Worm (Caenorhabditis elegans) whole organism, late embryonic: ENCODE results near the gene srw-137.

Experiments used
- gmeb-2 ChIP-seq: sonication (generic microtip); optimal IDR thresholded peaks from 2 replicates; lab custom pipeline; 2016; ENCODE audit warnings: missing genetic modification characterization, inconsistent platforms, missing compliant biosample characterization
- ztf-16 ChIP-seq: sonication (generic microtip); optimal IDR thresholded peaks from 2 replicates; lab custom pipeline; 2017; ENCODE audit warnings: missing genetic modification characterization, missing compliant biosample characterization

DNA sequence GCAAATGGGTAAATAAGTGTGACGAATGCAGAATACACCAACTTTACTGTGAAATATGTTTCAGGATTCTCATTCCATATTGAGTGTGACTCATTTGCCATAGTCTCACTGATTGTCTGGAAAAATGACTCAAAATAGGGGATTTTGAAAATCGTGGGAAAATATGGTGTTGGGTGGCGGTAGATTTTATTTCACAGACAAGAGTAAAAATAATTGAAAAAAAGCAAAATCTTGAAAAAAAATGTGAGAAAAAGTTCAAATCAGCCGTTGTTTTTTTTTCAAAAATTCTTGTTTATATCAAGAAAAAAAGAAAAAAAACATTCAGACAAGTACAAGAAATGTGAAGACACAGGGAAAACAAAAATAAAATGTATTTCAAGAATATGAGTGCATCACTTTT is 21.2 kb downstream of the srw-137 start, which contains the start of gene srh-38:
- TF ChIP-seq ztf-16 (tag; lab: Kevin White, UChicago) (no peak), gmeb-2 (tag; lab: Kevin White, UChicago) (no peak)
